Fruit fly (Drosophila melanogaster): Measurements from ENCODE around the gene mei-9.

Gene mei-9

dm6 chrX:4324781-4325180, 6.2 kb upstream of the mei-9 start (continued):
- peak; percentile 96 for TF ChIP-seq NK7.1 (GFP tag; optimal IDR thresholded peaks at IDR 0.05)
- TF ChIP-seq Nf-YC (tag; optimal IDR thresholded peaks at IDR 0.05) = peak; percentile 92
- peak; percentile 97 for TF ChIP-seq nmo (GFP tag; optimal IDR thresholded peaks at IDR 0.05)
- no peak for TF ChIP-seq CG6791 (GFP tag; IDR thresholded peaks at IDR 0.05; ENCODE audit: partially characterized antibody)
- TF ChIP-seq CG6654 (GFP tag; optimal IDR thresholded peaks at IDR 0.05) = peak; percentile 89
- peak; percentile 99 for TF ChIP-seq gro (GFP tag; optimal IDR thresholded peaks at IDR 0.05)
- peak; percentile 100 for TF ChIP-seq row (GFP tag; IDR thresholded peaks at IDR 0.05)
- no peak for TF ChIP-seq chinmo (GFP tag; IDR thresholded peaks at IDR 0.05; ENCODE audit: partially characterized antibody)
- peak; percentile 97 to 98 for TF ChIP-seq Pdp1 (GFP tag; optimal IDR thresholded peaks at IDR 0.05)
- peak; percentile 99 for TF ChIP-seq ase (GFP tag; IDR thresholded peaks at IDR 0.05)
- TF ChIP-seq CG8089 (GFP tag; optimal IDR thresholded peaks at IDR 0.05) = peak; percentile 96
- peak; percentile 97 for TF ChIP-seq aop (GFP tag; IDR thresholded peaks at IDR 0.05)
- TF ChIP-seq HLH54F (GFP tag; optimal IDR thresholded peaks at IDR 0.05) = peak; percentile 98
- TF ChIP-seq CG32767 (GFP tag; IDR thresholded peaks at IDR 0.05) = peak; percentile 97
- TF ChIP-seq CG17829 (tag; optimal IDR thresholded peaks at IDR 0.05) = peak; percentile 95
- peak; percentile 90 for TF ChIP-seq CG9437 (GFP tag; optimal IDR thresholded peaks at IDR 0.05)
- peak; percentile 98 for TF ChIP-seq CG12155 (GFP tag; optimal IDR thresholded peaks at IDR 0.05)
- peak; percentile 88 for TF ChIP-seq E2f2 (GFP tag; IDR thresholded peaks at IDR 0.05)
- TF ChIP-seq Hmx (GFP tag; optimal IDR thresholded peaks at IDR 0.05) = peak; percentile 95
- TF ChIP-seq YL-1 (GFP tag; optimal IDR thresholded peaks at IDR 0.05) = peak; percentile 76
- peak; percentile 96 for TF ChIP-seq ash1 (GFP tag; optimal IDR thresholded peaks at IDR 0.05)
- peak; percentile 97 for TF ChIP-seq Atf-2 (GFP tag; optimal IDR thresholded peaks at IDR 0.05)
- peak; percentile 98 for TF ChIP-seq gem (tag; optimal IDR thresholded peaks at IDR 0.05)
- peak; percentile 99 for TF ChIP-seq ci (GFP tag; IDR thresholded peaks at IDR 0.05)
- peak; percentile 99 for TF ChIP-seq Fer3 (tag; optimal IDR thresholded peaks at IDR 0.05)
- TF ChIP-seq CG30431 (GFP tag; optimal IDR thresholded peaks at IDR 0.05) = peak; percentile 96
- TF ChIP-seq CG1647 (GFP tag; optimal IDR thresholded peaks at IDR 0.05) = peak; percentile 97
- peak; percentile 98 for TF ChIP-seq toy (GFP tag; IDR thresholded peaks at IDR 0.05)
- peak; percentile 94 for TF ChIP-seq dm (GFP tag; optimal IDR thresholded peaks at IDR 0.05)
- peak; percentile 90 for TF ChIP-seq CG17361 (GFP tag; IDR thresholded peaks at IDR 0.05)
- TF ChIP-seq CoRest (tag; optimal IDR thresholded peaks at IDR 0.05) = peak; percentile 98
- peak; percentile 93 for TF ChIP-seq CG2875 (GFP tag; optimal IDR thresholded peaks at IDR 0.05)
- TF ChIP-seq unpg (GFP tag; optimal IDR thresholded peaks at IDR 0.05) = peak; percentile 98
- peak; percentile 100 for TF ChIP-seq Med (GFP tag)
- TF ChIP-seq fd64A (GFP tag; optimal IDR thresholded peaks at IDR 0.05) = peak; percentile 91
- TF ChIP-seq CG34376 (GFP tag; optimal IDR thresholded peaks at IDR 0.05) = peak; percentile 99
- peak; percentile 96 for TF ChIP-seq CG4854 (GFP tag; optimal IDR thresholded peaks at IDR 0.05)
- peak; percentile 96 for TF ChIP-seq Lim3 (GFP tag; IDR thresholded peaks at IDR 0.05)
- TF ChIP-seq mld (GFP tag; IDR thresholded peaks at IDR 0.05; ENCODE audit: partially characterized antibody) = no peak
- TF ChIP-seq D19B (GFP tag; optimal IDR thresholded peaks at IDR 0.05) = peak; percentile 96
- TF ChIP-seq grn (GFP tag; optimal IDR thresholded peaks at IDR 0.05) = peak; percentile 73
- peak; percentile 99 for TF ChIP-seq ranshi (GFP tag; IDR thresholded peaks at IDR 0.05)
- no peak for TF ChIP-seq hbn (GFP tag; IDR thresholded peaks at IDR 0.05; ENCODE audit: partially characterized antibody)
- peak; percentile 98 for TF ChIP-seq CrebB (tag; optimal IDR thresholded peaks at IDR 0.05)
- TF ChIP-seq ATbp (GFP tag; optimal IDR thresholded peaks at IDR 0.05) = peak; percentile 97
- TF ChIP-seq PHDP (tag; optimal IDR thresholded peaks at IDR 0.05) = peak; percentile 99
- peak; percentile 99 for TF ChIP-seq CG14667 (GFP tag; IDR thresholded peaks at IDR 0.05)
- TF ChIP-seq eyg (GFP tag; optimal IDR thresholded peaks at IDR 0.05) = peak; percentile 97
- peak; percentile 98 for TF ChIP-seq Meics (GFP tag; optimal IDR thresholded peaks at IDR 0.05)
- peak; percentile 98 for TF ChIP-seq peb (GFP tag; IDR thresholded peaks at IDR 0.05)
- TF ChIP-seq tll (GFP tag; optimal IDR thresholded peaks at IDR 0.05) = no peak
